Fruit fly (Drosophila melanogaster): ENCODE measurements around the gene CG14983.

Gene CG14983

DNA sequence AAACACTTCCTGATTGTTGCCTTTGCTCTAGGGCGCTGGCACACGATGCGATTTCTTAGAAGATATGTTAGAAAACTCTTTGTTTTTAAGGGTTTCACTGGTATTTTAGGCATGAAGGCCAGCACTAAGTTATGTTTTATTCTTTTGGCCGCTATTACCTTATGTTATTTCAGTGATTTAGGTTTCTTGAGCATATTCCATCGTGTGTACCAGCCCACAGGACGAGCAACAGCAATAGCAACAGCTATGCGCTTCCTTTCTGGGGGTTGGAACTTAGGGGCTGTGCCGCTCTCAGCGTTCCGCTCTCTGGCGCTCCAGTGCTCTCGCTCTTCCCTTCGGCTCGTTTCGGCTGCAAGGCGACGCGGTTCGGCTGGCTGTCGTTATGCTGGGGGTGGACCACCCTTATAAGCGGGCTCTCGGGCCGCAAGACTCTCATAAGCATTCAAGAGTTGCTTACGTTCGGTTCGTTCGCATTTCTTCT, 34.4 kb upstream of the CG14983 start, which contains the start of gene scrt (continued):
- peak; percentile 37; the same call in 1 of the 3 replicates for TF ChIP-seq croc (GFP tag; conservative IDR thresholded peaks at IDR 0.05)
- TF ChIP-seq CG10321 (GFP tag; IDR thresholded peaks at IDR 0.05), result no peak
- TF ChIP-seq ase (GFP tag; IDR thresholded peaks at IDR 0.05), result 0 out of 3 replicates have a peak, but pooled peaks have one; percentile 29
- TF ChIP-seq C15 (GFP tag; IDR thresholded peaks at IDR 0.05), result no peak
- TF ChIP-seq stwl (tag; optimal IDR thresholded peaks at IDR 0.05), result no peak
- TF ChIP-seq Sin3A (optimal IDR thresholded peaks at IDR 0.05), result no peak
- no peak for TF ChIP-seq bowl (GFP tag; IDR thresholded peaks at IDR 0.05)
- peak; percentile 80; the same call in 1 of the 2 replicates for TF ChIP-seq Xrp1 (GFP tag; IDR thresholded peaks at IDR 0.05)
- TF ChIP-seq eyg (GFP tag; optimal IDR thresholded peaks at IDR 0.05), result no peak
- no peak for TF ChIP-seq Drgx (GFP tag; IDR thresholded peaks at IDR 0.05)
- no peak for TF ChIP-seq CG17612 (GFP tag; IDR thresholded peaks at IDR 0.05)
- TF ChIP-seq CG9215 (GFP tag; IDR thresholded peaks at IDR 0.05), result 0 out of 2 replicates have a peak, but pooled peaks have one; percentile 29
- peak; percentile 51 for TF ChIP-seq CG15601 (tag; optimal IDR thresholded peaks at IDR 0.05)
- no peak for TF ChIP-seq slou (GFP tag; optimal IDR thresholded peaks at IDR 0.05)
- TF ChIP-seq CG34376 (GFP tag; optimal IDR thresholded peaks at IDR 0.05), result peak; percentile 9
- TF ChIP-seq gcm (GFP tag; optimal IDR thresholded peaks at IDR 0.05), result no peak
- TF ChIP-seq CG15073 (GFP tag; optimal IDR thresholded peaks at IDR 0.05), result no peak
- no peak for TF ChIP-seq ap (GFP tag; IDR thresholded peaks at IDR 0.05)
- TF ChIP-seq CG4730 (GFP tag; IDR thresholded peaks at IDR 0.05), result no peak
- peak; percentile 59 for TF ChIP-seq CG10959 (GFP tag; IDR thresholded peaks at IDR 0.05)
- no peak for TF ChIP-seq CG12236 (GFP tag; optimal IDR thresholded peaks at IDR 0.05)
- TF ChIP-seq CG8765 (GFP tag; IDR thresholded peaks at IDR 0.05), result peak; percentile 67; the same call in 1 of the 2 replicates
- peak; percentile 86 for TF ChIP-seq phol (tag; optimal IDR thresholded peaks at IDR 0.05)
- peak; percentile 1 for TF ChIP-seq CG1529 (GFP tag; optimal IDR thresholded peaks at IDR 0.05)
- TF ChIP-seq Fer1 (GFP tag; optimal IDR thresholded peaks at IDR 0.05), result peak; percentile 59
- no peak for TF ChIP-seq her (GFP tag; optimal IDR thresholded peaks at IDR 0.05)
- no peak for TF ChIP-seq crc (GFP tag; optimal IDR thresholded peaks at IDR 0.05)
- peak; percentile 53 for TF ChIP-seq CG2120 (GFP tag; optimal IDR thresholded peaks at IDR 0.05)
- TF ChIP-seq CG31365 (tag; optimal IDR thresholded peaks at IDR 0.05), result no peak
- no peak for TF ChIP-seq pnt (GFP tag; optimal IDR thresholded peaks at IDR 0.05)
- no peak for TF ChIP-seq sd (tag; optimal IDR thresholded peaks at IDR 0.05)
- no peak for TF ChIP-seq cg (GFP tag; optimal IDR thresholded peaks at IDR 0.05)
- no peak for TF ChIP-seq danr (GFP tag; IDR thresholded peaks at IDR 0.05)
- TF ChIP-seq Hand (GFP tag; optimal IDR thresholded peaks at IDR 0.05), result peak; percentile 29
- no peak for TF ChIP-seq CG32532 (GFP tag; IDR thresholded peaks at IDR 0.05)
- TF ChIP-seq unc-4 (GFP tag; IDR thresholded peaks at IDR 0.05; ENCODE audit: partially characterized antibody), result peak; percentile 44; the same call in 1 of the 2 replicates
- TF ChIP-seq CG13287 (GFP tag; IDR thresholded peaks at IDR 0.05; ENCODE audit: partially characterized antibody), result peak; percentile 66
- peak; percentile 96 for TF ChIP-seq pfk (GFP tag; optimal IDR thresholded peaks at IDR 0.05)
- TF ChIP-seq CG33557 (GFP tag; optimal IDR thresholded peaks at IDR 0.05), result peak; percentile 27
- no peak for TF ChIP-seq CG31224 (GFP tag; IDR thresholded peaks at IDR 0.05)
- TF ChIP-seq CG32772 (GFP tag; IDR thresholded peaks at IDR 0.05), result no peak
- TF ChIP-seq Tbp (GFP tag; optimal IDR thresholded peaks at IDR 0.05), result no peak
- TF ChIP-seq dan (GFP tag; IDR thresholded peaks at IDR 0.05), result no peak
- no peak for TF ChIP-seq CG2199 (GFP tag; IDR thresholded peaks at IDR 0.05)
- no peak for TF ChIP-seq ind (GFP tag; optimal IDR thresholded peaks at IDR 0.05)
- no peak for TF ChIP-seq lov (optimal IDR thresholded peaks at IDR 0.05)
- peak; percentile 32; the same call in 1 of the 3 replicates for TF ChIP-seq lov (GFP tag; IDR thresholded peaks at IDR 0.05)
- TF ChIP-seq HHEX (GFP tag; optimal IDR thresholded peaks at IDR 0.05), result no peak
- TF ChIP-seq CG3838 (GFP tag; optimal IDR thresholded peaks at IDR 0.05), result no peak
- TF ChIP-seq Chrac-16 (GFP tag; optimal IDR thresholded peaks at IDR 0.05), result no peak
- no peak for TF ChIP-seq mam (GFP tag; optimal IDR thresholded peaks at IDR 0.05)
- TF ChIP-seq wor (GFP tag; IDR thresholded peaks at IDR 0.05), result 0 out of 2 replicates have a peak, but pooled peaks have one; percentile 17
- TF ChIP-seq corto (GFP tag; optimal IDR thresholded peaks at IDR 0.05), result no peak
